Fruit fly (Drosophila melanogaster): ENCODE data around the gene CG32650.

- TF ChIP-seq CTCF (optimal IDR thresholded peaks at IDR 0.05), result peak; percentile 45 to 58
- no peak for TF ChIP-seq CG8478 (optimal IDR thresholded peaks at IDR 0.05)
Observed at dm6 chrX:12896393-12896792, 2.1 kb downstream of the CG32650 start.
